2 worm cellular contexts compared by ENCODE assay signal in the genomic region with DNA sequence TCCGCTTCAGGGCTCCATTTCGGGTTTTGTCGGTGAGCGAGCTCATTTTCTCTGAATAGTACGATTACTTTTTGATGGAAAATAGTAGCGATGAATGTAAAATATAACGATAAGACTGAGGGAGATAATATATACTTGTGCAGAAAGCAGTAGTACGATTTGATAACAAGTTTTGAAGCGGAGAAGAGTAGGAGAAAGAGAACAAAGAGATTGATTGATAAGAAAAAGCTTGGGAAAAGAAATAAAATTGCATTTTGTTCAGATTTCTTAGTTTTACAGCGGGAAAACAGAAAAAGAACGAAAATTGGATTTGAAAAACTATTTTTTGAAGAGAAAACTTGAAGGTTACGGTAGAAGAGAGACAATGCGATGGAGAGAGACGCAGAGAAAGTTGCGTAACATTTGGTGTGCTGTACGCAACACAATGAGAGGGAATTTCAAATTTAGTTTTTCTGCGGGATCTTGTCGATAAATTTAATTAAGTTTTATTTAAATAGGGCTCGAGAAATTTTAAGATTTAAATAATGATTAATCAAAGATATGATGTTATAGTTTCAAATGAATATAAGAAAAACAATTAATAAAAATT.
TF ChIP-seq lines count a peak whose summit lies in the region.

TSS of gene umps-1 (minus strand) at position 51 of the 589 bp plus-strand sequence.

TF ChIP-seq in whole organism, L1 larva, 84 proteins besides CTCF, POLR2A, EP300 and RAD21 (continued from another document):
- TF ChIP-seq egl-13 (tag; optimal IDR thresholded peaks at IDR 0.05; lab: Kevin White, UChicago) (no peak), xbp-1 (tag; optimal IDR thresholded peaks at IDR 0.05; lab: Kevin White, UChicago) (peak; percentile 76), nhr-85 (tag; lab: Kevin White, UChicago) (peak; percentile 93), nhr-84 (tag; optimal IDR thresholded peaks at IDR 0.05; lab: Kevin White, UChicago) (no peak), skn-1 (tag; optimal IDR thresholded peaks at IDR 0.05; lab: Kevin White, UChicago) (peak; percentile 66), fos-1 (tag; optimal IDR thresholded peaks at IDR 0.05; lab: Kevin White, UChicago) (peak; percentile 63), ama-1 (optimal IDR thresholded peaks at IDR 0.05; lab: Kevin White, UChicago) (peak; percentile 53), hlh-4 (tag; optimal IDR thresholded peaks at IDR 0.05; lab: Kevin White, UChicago) (no peak), unc-86 (tag; optimal IDR thresholded peaks at IDR 0.05; lab: Kevin White, UChicago) (peak; percentile 5), jun-1 (tag; optimal IDR thresholded peaks at IDR 0.05; lab: Kevin White, UChicago) (no peak), blmp-1 (tag; optimal IDR thresholded peaks at IDR 0.05; lab: Kevin White, UChicago) (peak; percentile 81), pag-3 (tag; optimal IDR thresholded peaks at IDR 0.05; lab: Kevin White, UChicago; ENCODE audit: borderline replicate concordance, insufficient read depth) (no peak), ztf-11 (tag; optimal IDR thresholded peaks at IDR 0.05; lab: Kevin White, UChicago) (no peak), unc-130 (tag; optimal IDR thresholded peaks at IDR 0.05; lab: Kevin White, UChicago) (peak; percentile 76), fkh-4 (tag; optimal IDR thresholded peaks at IDR 0.05; lab: Kevin White, UChicago; ENCODE audit: borderline replicate concordance) (no peak), nhr-77 (tag; optimal IDR thresholded peaks at IDR 0.05; lab: Kevin White, UChicago) (peak; percentile 70), elt-3 (tag; optimal IDR thresholded peaks at IDR 0.05; lab: Kevin White, UChicago) (peak in 2 of 6 experiments; percentile 79 to 84), nhr-76 (tag; optimal IDR thresholded peaks at IDR 0.05; lab: Kevin White, UChicago) (no peak), efl-1 (optimal IDR thresholded peaks at IDR 0.05; lab: Kevin White, UChicago) (peak; percentile 99), efl-1 (GFP tag; optimal IDR thresholded peaks at IDR 0.05 in 1 of 2; lab: Kevin White, UChicago) (peak; percentile 98 to 100), sox-4 (tag; optimal IDR thresholded peaks at IDR 0.05; lab: Kevin White, UChicago) (no peak), ets-5 (GFP tag; IDR thresholded peaks at IDR 0.05; lab: Robert Waterston, UW) (no peak), egl-27 (tag; optimal IDR thresholded peaks at IDR 0.05; lab: Kevin White, UChicago) (no peak), C34B4.2 (tag; optimal IDR thresholded peaks at IDR 0.05; lab: Kevin White, UChicago) (no peak), lin-35 (GFP tag; optimal IDR thresholded peaks at IDR 0.05; lab: Kevin White, UChicago) (peak; percentile 98 to 100), F16B12.6 (tag; optimal IDR thresholded peaks at IDR 0.05; lab: Kevin White, UChicago) (peak; percentile 94), dpl-1 (GFP tag; optimal IDR thresholded peaks at IDR 0.05; lab: Kevin White, UChicago) (peak; percentile 97 to 99 (median 98)), efl-3 (GFP tag; optimal IDR thresholded peaks at IDR 0.05; lab: Kevin White, UChicago) (no peak), tbx-2 (tag; optimal IDR thresholded peaks at IDR 0.05; lab: Kevin White, UChicago) (peak; percentile 82), tlp-1 (tag; optimal IDR thresholded peaks at IDR 0.05; lab: Kevin White, UChicago) (no peak), Y116A8C.19 (tag; optimal IDR thresholded peaks at IDR 0.05; lab: Kevin White, UChicago; ENCODE audit: borderline replicate concordance) (no peak), nhr-11 (tag; optimal IDR thresholded peaks at IDR 0.05; lab: Kevin White, UChicago) (no peak), nhr-71 (tag; optimal IDR thresholded peaks at IDR 0.05; lab: Kevin White, UChicago) (peak; percentile 89), lin-39 (tag; optimal IDR thresholded peaks at IDR 0.05; lab: Kevin White, UChicago) (peak; percentile 71), C04F5.9 (tag; optimal IDR thresholded peaks at IDR 0.05; lab: Kevin White, UChicago) (peak; percentile 76), lin-14 (GFP tag; optimal IDR thresholded peaks at IDR 0.05; lab: Kevin White, UChicago) (no peak), nhr-20 (tag; optimal IDR thresholded peaks at IDR 0.05; lab: Kevin White, UChicago) (peak; percentile 86), unc-62 (GFP tag; optimal IDR thresholded peaks at IDR 0.05; lab: Kevin White, UChicago) (no peak), snpc-4 (tag; optimal IDR thresholded peaks at IDR 0.05; lab: Kevin White, UChicago) (peak; percentile 44), elt-2 (tag; optimal IDR thresholded peaks at IDR 0.05; lab: Kevin White, UChicago) (peak; percentile 31), isw-1 (GFP tag; IDR thresholded peaks at IDR 0.05; lab: Robert Waterston, UW) (peak; percentile 56), zag-1 (tag; optimal IDR thresholded peaks at IDR 0.05; lab: Kevin White, UChicago) (no peak), pax-3 (tag; optimal IDR thresholded peaks at IDR 0.05; lab: Kevin White, UChicago) (no peak), ceh-90 (tag; optimal IDR thresholded peaks at IDR 0.05; lab: Kevin White, UChicago) (peak; percentile 36), nhr-12 (tag; optimal IDR thresholded peaks at IDR 0.05; lab: Kevin White, UChicago) (no peak), irx-1 (tag; optimal IDR thresholded peaks at IDR 0.05; lab: Kevin White, UChicago) (peak; percentile 63), nhr-28 (tag; optimal IDR thresholded peaks at IDR 0.05; lab: Kevin White, UChicago) (no peak), nhr-19 (GFP tag; conservative IDR thresholded peaks at IDR 0.05; lab: Robert Waterston, UW) (peak; percentile 86), zip-4 (GFP tag; optimal IDR thresholded peaks at IDR 0.05; lab: Kevin White, UChicago) (peak; percentile 64)

TF ChIP-seq in whole organism, L2 larva, 48 proteins besides CTCF, POLR2A, EP300 and RAD21 (continued from another document):
- peak; percentile 72 for TF ChIP-seq C34F6.9 (tag; optimal IDR thresholded peaks at IDR 0.05; lab: Kevin White, UChicago)
- peak; percentile 74 for TF ChIP-seq sem-4 (tag; optimal IDR thresholded peaks at IDR 0.05; lab: Kevin White, UChicago)
- TF ChIP-seq nhr-6 (tag; optimal IDR thresholded peaks at IDR 0.05; lab: Kevin White, UChicago): peak; percentile 50
- TF ChIP-seq nhr-11 (tag; optimal IDR thresholded peaks at IDR 0.05; lab: Kevin White, UChicago): no peak
- peak; percentile 50 for TF ChIP-seq fos-1 (tag; optimal IDR thresholded peaks at IDR 0.05; lab: Kevin White, UChicago)
- peak; percentile 72 for TF ChIP-seq lin-13 (GFP tag; optimal IDR thresholded peaks at IDR 0.05; lab: Kevin White, UChicago)
- peak; percentile 82 for TF ChIP-seq unc-55 (GFP tag; optimal IDR thresholded peaks at IDR 0.05; lab: Kevin White, UChicago)
- TF ChIP-seq nhr-129 (tag; optimal IDR thresholded peaks at IDR 0.05; lab: Kevin White, UChicago): peak; percentile 63
- TF ChIP-seq sma-3 (GFP tag; optimal IDR thresholded peaks at IDR 0.05; lab: Kevin White, UChicago): peak; percentile 80
TF ChIP-seq in whole organism, L2 larva: peak in this region for 16.
